Fruit fly (Drosophila melanogaster) whole organism, embryonic: ENCODE results near the gene Ctr1A.

Source experiments
- BtbVII ChIP-seq: fragments of 200-800 bp; sonication (Bioruptor generic); optimal IDR thresholded peaks from 3 replicates; lab custom pipeline; 2017; ENCODE audit warnings: missing biosample characterization, mild to moderate bottlenecking, missing genetic modification characterization
- CG10147 ChIP-seq: fragments of 200-800 bp; sonication (Bioruptor generic); optimal IDR thresholded peaks from 2 replicates; lab custom pipeline; 2019; ENCODE audit warnings: missing biosample characterization, mild to moderate bottlenecking, missing genetic modification characterization, moderate library complexity
- CG10366 ChIP-seq: fragments of 200-800 bp; sonication (Bioruptor generic); IDR thresholded peaks from 2 replicates; pipeline ENCODE4 v1.3.6; 2022; ENCODE audit warnings: missing biosample characterization, missing genetic modification characterization
- CG12219 ChIP-seq: fragments of 200-800 bp; sonication (Bioruptor generic); optimal IDR thresholded peaks from 3 replicates; lab custom pipeline; 2018; ENCODE audit warnings: missing biosample characterization, mild to moderate bottlenecking, missing genetic modification characterization
- CG12236 ChIP-seq: fragments of 200-800 bp; sonication (Bioruptor generic); optimal IDR thresholded peaks from 2 replicates; lab custom pipeline; 2016; ENCODE audit warnings: missing biosample characterization, missing genetic modification characterization
- CG14441 ChIP-seq: fragments of 200-800 bp; sonication (Bioruptor generic); IDR thresholded peaks from 2 replicates; pipeline ENCODE4 v1.3.6; 2022; ENCODE audit warnings: missing biosample characterization, missing genetic modification characterization
- CG15479 ChIP-seq: fragments of 200-800 bp; sonication (Bioruptor generic); optimal IDR thresholded peaks from 3 replicates; lab custom pipeline; 2019; ENCODE audit warnings: missing biosample characterization, mild to moderate bottlenecking, missing genetic modification characterization, moderate library complexity
- CG17829 ChIP-seq: fragments of 200-800 bp; optimal IDR thresholded peaks from 2 replicates; lab custom pipeline; 2019; ENCODE audit warnings: missing biosample characterization, mild to moderate bottlenecking, missing genetic modification characterization, moderate library complexity
- CG30020 ChIP-seq: fragments of 200-800 bp; optimal IDR thresholded peaks from 2 replicates; lab custom pipeline; 2019; ENCODE audit warnings: missing biosample characterization, mild to moderate bottlenecking, missing genetic modification characterization, moderate library complexity
- CG3281 ChIP-seq: fragments of 200-800 bp; sonication (Bioruptor generic); optimal IDR thresholded peaks from 3 replicates; lab custom pipeline; 2017; ENCODE audit warnings: missing biosample characterization, mild to moderate bottlenecking, missing genetic modification characterization
- CG3838 ChIP-seq: fragments of 200-800 bp; sonication (Bioruptor generic); optimal IDR thresholded peaks from 3 replicates; lab custom pipeline; 2016; ENCODE audit warnings: missing biosample characterization, missing genetic modification characterization
- CG4617 ChIP-seq: fragments of 200-800 bp; sonication (Bioruptor generic); optimal IDR thresholded peaks from 3 replicates; lab custom pipeline; 2016; ENCODE audit warnings: missing biosample characterization, missing genetic modification characterization, borderline replicate concordance
- CG4820 ChIP-seq: fragments of 200-800 bp; sonication (Bioruptor generic); optimal IDR thresholded peaks from 3 replicates; lab custom pipeline; 2016; ENCODE audit warnings: missing biosample characterization, missing genetic modification characterization
- CG6791 ChIP-seq: fragments of 200-800 bp; sonication (Bioruptor generic); IDR thresholded peaks from 3 replicates; pipeline ENCODE4 v1.3.6; 2022; ENCODE audit warnings: missing biosample characterization, missing genetic modification characterization; ENCODE audit not compliant: partially characterized antibody
- CG9876 ChIP-seq: fragments of 200-800 bp; sonication (Bioruptor generic); optimal IDR thresholded peaks from 2 replicates; lab custom pipeline; 2016; ENCODE audit warnings: missing biosample characterization, missing genetic modification characterization
- Dek ChIP-seq: fragments of 200-800 bp; sonication (Bioruptor generic); optimal IDR thresholded peaks from 3 replicates; lab custom pipeline; 2019; ENCODE audit warnings: missing biosample characterization, mild to moderate bottlenecking, missing genetic modification characterization, moderate library complexity
- Eip74EF ChIP-seq, 2 experiments: fragments of 200-800 bp in 1 of 2; fragments of >200 bp in 1 of 2; sonication (Bioruptor generic) in 1 of 2; optimal IDR thresholded peaks; 2 replicates each; lab custom pipeline; 2017 to 2019; ENCODE audit warnings: missing biosample characterization in 2 of 2, missing genetic modification characterization in 2 of 2, mild to moderate bottlenecking in 1 of 2, moderate library complexity in 1 of 2
- GATAe ChIP-seq: fragments of 200-800 bp; sonication (Bioruptor generic); conservative IDR thresholded peaks from 2 replicates; pipeline ENCODE4 v1.3.6; 2022; ENCODE audit warnings: missing biosample characterization, missing genetic modification characterization
- H15 ChIP-seq: fragments of 200-800 bp; sonication (Bioruptor generic); IDR thresholded peaks from 3 replicates; pipeline ENCODE4 v1.3.6; 2022; ENCODE audit warnings: missing biosample characterization, missing genetic modification characterization
- Hmx ChIP-seq: fragments of 200-800 bp; sonication (Bioruptor generic); optimal IDR thresholded peaks from 2 replicates; lab custom pipeline; 2016; ENCODE audit warnings: missing biosample characterization, missing genetic modification characterization
- Hr3 ChIP-seq: fragments of 200-800 bp; sonication (Bioruptor generic); optimal IDR thresholded peaks from 3 replicates; lab custom pipeline; 2016; ENCODE audit warnings: missing biosample characterization, missing genetic modification characterization
- Max ChIP-seq: fragments of 200-800 bp; sonication (Bioruptor generic); optimal IDR thresholded peaks from 2 replicates; lab custom pipeline; 2016; ENCODE audit warnings: missing biosample characterization, mild to moderate bottlenecking, missing genetic modification characterization
- Nf-YA ChIP-seq: fragments of 200-800 bp; sonication (Bioruptor generic); IDR thresholded peaks from 2 replicates; pipeline ENCODE4 v1.3.6; 2022; ENCODE audit warnings: missing biosample characterization, missing genetic modification characterization
- PHDP ChIP-seq: fragments of 200-800 bp; sonication (Bioruptor generic); optimal IDR thresholded peaks from 3 replicates; lab custom pipeline; 2018; ENCODE audit warnings: missing biosample characterization, mild to moderate bottlenecking, missing genetic modification characterization, moderate library complexity
- ap ChIP-seq: fragments of 200-800 bp; sonication (Bioruptor generic); IDR thresholded peaks from 2 replicates; pipeline ENCODE4 v1.3.6; 2022; ENCODE audit warnings: missing biosample characterization, missing genetic modification characterization
- az2 ChIP-seq: fragments of 200-800 bp; sonication (Bioruptor generic); optimal IDR thresholded peaks from 3 replicates; lab custom pipeline; 2016; ENCODE audit warnings: missing biosample characterization, missing genetic modification characterization
- bab2 ChIP-seq: fragments of 200-800 bp; sonication (Bioruptor generic); optimal IDR thresholded peaks from 2 replicates; lab custom pipeline; 2016; ENCODE audit warnings: missing biosample characterization, missing genetic modification characterization
- bigmax ChIP-seq: fragments of 200-800 bp; sonication (Bioruptor generic); optimal IDR thresholded peaks from 2 replicates; lab custom pipeline; 2018; ENCODE audit warnings: missing biosample characterization, mild to moderate bottlenecking, missing genetic modification characterization
- bowl ChIP-seq: fragments of 200-800 bp; sonication (Bioruptor generic); IDR thresholded peaks from 2 replicates; pipeline ENCODE4 v1.3.6; 2022; ENCODE audit warnings: missing biosample characterization, missing genetic modification characterization
- cg ChIP-seq: fragments of 200-800 bp; sonication (Bioruptor generic); optimal IDR thresholded peaks from 3 replicates; lab custom pipeline; 2019; ENCODE audit warnings: missing biosample characterization, mild to moderate bottlenecking, missing genetic modification characterization, moderate library complexity
- dan ChIP-seq: fragments of 200-800 bp; sonication (Bioruptor generic); IDR thresholded peaks from 2 replicates; pipeline ENCODE4 v1.3.6; 2022; ENCODE audit warnings: missing biosample characterization, missing genetic modification characterization
- dati ChIP-seq: fragments of 200-800 bp; sonication (Bioruptor generic); IDR thresholded peaks from 2 replicates; pipeline ENCODE4 v1.3.6; 2022; ENCODE audit warnings: missing biosample characterization, missing genetic modification characterization
- dysf ChIP-seq: fragments of 200-800 bp; sonication (Bioruptor generic); IDR thresholded peaks from 3 replicates; pipeline ENCODE4 v1.3.6; 2022; ENCODE audit warnings: missing biosample characterization, missing genetic modification characterization
- hb ChIP-seq: fragments of 200-800 bp; sonication (Bioruptor generic); IDR thresholded peaks from 3 replicates; pipeline ENCODE4 v1.3.6; 2022; ENCODE audit warnings: missing biosample characterization, missing genetic modification characterization; ENCODE audit not compliant: partially characterized antibody
- hth ChIP-seq: fragments of >200 bp; optimal IDR thresholded peaks from 2 replicates; lab custom pipeline; 2017; ENCODE audit warnings: inconsistent platforms
- jigr1 ChIP-seq: fragments of 200-800 bp; sonication (Bioruptor generic); IDR thresholded peaks from 3 replicates; pipeline ENCODE4 v1.3.6; 2022; ENCODE audit warnings: missing biosample characterization, missing genetic modification characterization
- lov ChIP-seq, 2 experiments: fragments of 200-800 bp in 1 of 2; fragments of >200 bp in 1 of 2; sonication (Bioruptor generic) in 1 of 2; IDR thresholded peaks in 1 of 2; optimal IDR thresholded peaks in 1 of 2; 2 replicates in 1 of 2; 3 replicates in 1 of 2; pipeline versions ENCODE4 v1.3.6 to Lab custom; 2017 to 2022; ENCODE audit warnings: missing biosample characterization in 1 of 2, missing genetic modification characterization in 1 of 2
- mam ChIP-seq: fragments of 200-800 bp; sonication (Bioruptor generic); optimal IDR thresholded peaks from 3 replicates; lab custom pipeline; 2016; ENCODE audit warnings: missing biosample characterization, missing genetic modification characterization
- nmo ChIP-seq: fragments of 200-800 bp; sonication (Bioruptor generic); optimal IDR thresholded peaks from 2 replicates; lab custom pipeline; 2018; ENCODE audit warnings: missing biosample characterization, mild to moderate bottlenecking, missing genetic modification characterization, moderate library complexity
- nom ChIP-seq: fragments of 200-800 bp; sonication (Bioruptor generic); optimal IDR thresholded peaks from 2 replicates; lab custom pipeline; 2017; ENCODE audit warnings: missing biosample characterization, missing genetic modification characterization, mild to moderate bottlenecking, moderate library complexity, missing genetic modification reagents
- pb ChIP-seq: fragments of 200-800 bp; sonication (Bioruptor generic); optimal IDR thresholded peaks from 3 replicates; lab custom pipeline; 2016; ENCODE audit warnings: missing biosample characterization, missing genetic modification characterization
- peb ChIP-seq: fragments of 200-800 bp; sonication (Bioruptor generic); IDR thresholded peaks from 2 replicates; pipeline ENCODE4 v1.3.6; 2022; ENCODE audit warnings: missing biosample characterization, missing genetic modification characterization
- pzg ChIP-seq: fragments of 200-800 bp; sonication (Bioruptor generic); optimal IDR thresholded peaks from 3 replicates; lab custom pipeline; 2018; ENCODE audit warnings: missing biosample characterization, mild to moderate bottlenecking, missing genetic modification characterization, moderate library complexity
- sens ChIP-seq: fragments of 200-800 bp; sonication (Bioruptor generic); peaks from one replicate; lab custom pipeline; 2016; ENCODE audit warnings: missing biosample characterization, missing genetic modification characterization
- stwl ChIP-seq: fragments of 200-800 bp; sonication (Bioruptor generic); optimal IDR thresholded peaks from 3 replicates; lab custom pipeline; 2018; ENCODE audit warnings: missing biosample characterization, mild to moderate bottlenecking, missing genetic modification characterization, moderate library complexity
- sug ChIP-seq: fragments of 200-800 bp; optimal IDR thresholded peaks from 2 replicates; lab custom pipeline; 2019; ENCODE audit warnings: missing biosample characterization, mild to moderate bottlenecking, missing genetic modification characterization, moderate library complexity
- trh ChIP-seq: fragments of 200-800 bp; sonication (Bioruptor generic); optimal IDR thresholded peaks from 2 replicates; lab custom pipeline; 2016; ENCODE audit warnings: missing biosample characterization, missing genetic modification characterization
- unpg ChIP-seq: fragments of 200-800 bp; sonication (Bioruptor generic); optimal IDR thresholded peaks from 3 replicates; lab custom pipeline; 2018; ENCODE audit warnings: missing biosample characterization, mild to moderate bottlenecking, missing genetic modification characterization, moderate library complexity
- wek ChIP-seq: fragments of 200-800 bp; sonication (Bioruptor generic); optimal IDR thresholded peaks from 3 replicates; lab custom pipeline; 2018; ENCODE audit warnings: missing biosample characterization, mild to moderate bottlenecking, missing genetic modification characterization, moderate library complexity
- wor ChIP-seq: fragments of 200-800 bp; sonication (Bioruptor generic); IDR thresholded peaks from 2 replicates; pipeline ENCODE4 v1.3.6; 2022; ENCODE audit warnings: missing biosample characterization, missing genetic modification characterization

Ctr1A gene

dm6 chrX:6659919-6660318, 1.5 kb upstream of the Ctr1A start (continued):
- TF ChIP-seq dati (GFP tag; lab: Robert Waterston, UW) (no peak), wor (GFP tag; lab: Robert Waterston, UW) (no peak), hb (no peak), pzg (GFP tag; lab: Kevin White, UChicago) (no peak), cg (GFP tag; lab: Kevin White, UChicago) (peak; percentile 73), CG15479 (GFP tag; lab: Kevin White, UChicago) (peak; percentile 37), bab2 (no peak), Hr3 (GFP tag; lab: Kevin White, UChicago) (no peak), wek (GFP tag; lab: Kevin White, UChicago) (no peak), CG6791 (GFP tag; lab: Robert Waterston, UW) (no peak)

- TF ChIP-seq CG9876 (GFP tag; lab: Kevin White, UChicago) (no peak), wor (GFP tag; lab: Robert Waterston, UW) (no peak), pb (no peak), CG4820 (GFP tag; lab: Kevin White, UChicago) (no peak), CG14441 (peak; percentile 43; the same call in 1 of the 2 replicates), peb (GFP tag; lab: Robert Waterston, UW) (no peak), H15 (0 out of 3 replicates have a peak, but pooled peaks have one; percentile 8), CG4617 (GFP tag; lab: Kevin White, UChicago) (no peak), CG10366 (GFP tag; lab: Robert Waterston, UW) (no peak), CG17829 (tag; lab: Kevin White, UChicago) (no peak), Eip74EF (GFP tag; optimal IDR thresholded peaks at IDR 0.05; lab: Kevin White, UChicago) (no peak), bigmax (GFP tag; lab: Kevin White, UChicago) (no peak), PHDP (tag; lab: Kevin White, UChicago) (no peak), bowl (GFP tag; lab: Robert Waterston, UW) (no peak), az2 (GFP tag; lab: Kevin White, UChicago) (no peak), mam (no peak), nom (peak; percentile 3), CG3838 (GFP tag; lab: Kevin White, UChicago) (no peak), Max (GFP tag; lab: Kevin White, UChicago) (no peak), sens (peak; percentile 73), Hmx (GFP tag; lab: Kevin White, UChicago) (no peak), dysf (GFP tag; lab: Robert Waterston, UW) (peak; percentile 16; the same call in 1 of the 3 replicates), lov (optimal IDR thresholded peaks at IDR 0.05; lab: Kevin White, UChicago) (no peak), lov (GFP tag; IDR thresholded peaks at IDR 0.05; lab: Robert Waterston, UW) (no peak), CG3281 (no peak), unpg (no peak), stwl (tag; lab: Kevin White, UChicago) (no peak), dan (no peak), jigr1 (GFP tag; lab: Robert Waterston, UW) (no peak), Nf-YA (0 out of 2 replicates have a peak, but pooled peaks have one; percentile 11), Dek (no peak), CG30020 (tag; lab: Kevin White, UChicago) (no peak), GATAe (no peak), BtbVII (GFP tag; lab: Kevin White, UChicago) (no peak), nmo (no peak), trh (GFP tag; lab: Kevin White, UChicago) (no peak), hth (lab: Kevin White, UChicago) (no peak), CG12219 (GFP tag; lab: Kevin White, UChicago) (no peak), ap (GFP tag; lab: Robert Waterston, UW) (no peak), CG10147 (GFP tag; lab: Kevin White, UChicago) (no peak), sug (tag; lab: Kevin White, UChicago) (no peak), CG12236 (GFP tag; lab: Kevin White, UChicago) (no peak)
Observed at dm6 chrX:6661880-6662279, 433 bp downstream of the Ctr1A start.
